Fruit fly (Drosophila melanogaster): ENCODE measurements around the gene TM9SF4.

- TF ChIP-seq toe (GFP tag; optimal IDR thresholded peaks at IDR 0.05) = no peak
- no peak for TF ChIP-seq CG1620 (GFP tag; optimal IDR thresholded peaks at IDR 0.05)
- no peak for TF ChIP-seq cnc (optimal IDR thresholded peaks at IDR 0.05)
- no peak for TF ChIP-seq kay (GFP tag; ENCODE audit: borderline replicate concordance)
- TF ChIP-seq CG33017 (tag; optimal IDR thresholded peaks at IDR 0.05) = no peak
- no peak for TF ChIP-seq CG7101 (tag; optimal IDR thresholded peaks at IDR 0.05)
Observed at dm6 chr2L:13770884-13771283, 24.1 kb downstream of the TM9SF4 start.

All from whole organism, adult.